Worm (Caenorhabditis elegans): Measurements from ENCODE around the gene ins-32.

The ins-32 gene

ce11 chrII:3803219-3803618 lies at the start of gene ins-32:
ins-32 (minus strand) TSS chrII:3803319.
- TF ChIP-seq ceh-18 (tag; optimal IDR thresholded peaks at IDR 0.05), result no peak
- TF ChIP-seq hlh-30 (tag; optimal IDR thresholded peaks at IDR 0.05; ENCODE audit: insufficient read depth), result no peak
- no peak for TF ChIP-seq pat-9 (tag; optimal IDR thresholded peaks at IDR 0.05)
- TF ChIP-seq ceh-19 (GFP tag; optimal IDR thresholded peaks at IDR 0.05), result no peak
- no peak for TF ChIP-seq fax-1 (tag; optimal IDR thresholded peaks at IDR 0.05)
- no peak for TF ChIP-seq pag-3 (tag; optimal IDR thresholded peaks at IDR 0.05; ENCODE audit: borderline replicate concordance)
- no peak for TF ChIP-seq K09A11.1 (tag; optimal IDR thresholded peaks at IDR 0.05; ENCODE audit: insufficient read depth)
- no peak for TF ChIP-seq unc-55 (GFP tag; optimal IDR thresholded peaks at IDR 0.05)
- TF ChIP-seq fkh-10 (GFP tag; optimal IDR thresholded peaks at IDR 0.05), result no peak
- no peak for TF ChIP-seq ahr-1 (tag; optimal IDR thresholded peaks at IDR 0.05)
- no peak for TF ChIP-seq lin-11 (tag; optimal IDR thresholded peaks at IDR 0.05)
- TF ChIP-seq madf-2 (tag; optimal IDR thresholded peaks at IDR 0.05), result no peak
- TF ChIP-seq lim-6 (tag; optimal IDR thresholded peaks at IDR 0.05), result no peak
- no peak for TF ChIP-seq T23F11.4 (GFP tag; optimal IDR thresholded peaks at IDR 0.05)

DNA sequence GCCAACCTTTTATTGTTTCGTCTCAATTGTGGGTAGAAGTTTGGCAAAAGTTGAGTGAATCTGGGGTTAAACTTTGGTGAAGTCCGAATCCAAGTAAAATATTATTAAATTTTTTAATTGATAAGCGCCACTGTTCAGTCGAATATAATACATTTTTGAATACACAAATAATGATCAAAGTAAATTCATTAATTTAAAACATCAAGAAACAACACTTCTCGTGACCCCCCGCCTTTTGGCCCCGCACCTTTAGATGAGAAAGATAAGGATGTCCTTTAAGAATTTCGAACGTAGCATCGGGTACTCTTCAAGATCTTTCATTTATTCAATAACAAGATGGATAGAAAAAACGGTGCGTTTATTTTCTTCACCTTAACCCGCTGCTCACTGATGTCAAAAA lies 49.5 kb upstream of the ins-32 start, which contains the start of gene nhr-257:
Gene nhr-257 (plus strand): TSS at position 301 of the 400 bp plus-strand sequence.
- TF ChIP-seq mec-3 (tag; optimal IDR thresholded peaks at IDR 0.05; ENCODE audit: borderline replicate concordance) (no peak), hlh-6 (tag; optimal IDR thresholded peaks at IDR 0.05) (no peak), nhr-11 (tag; optimal IDR thresholded peaks at IDR 0.05) (no peak), hlh-13 (GFP tag; optimal IDR thresholded peaks at IDR 0.05) (no peak), ceh-48 (tag; optimal IDR thresholded peaks at IDR 0.05) (no peak), pax-1 (tag; optimal IDR thresholded peaks at IDR 0.05) (no peak), tbx-7 (tag; optimal IDR thresholded peaks at IDR 0.05) (no peak), C08G9.2 (tag; optimal IDR thresholded peaks at IDR 0.05) (no peak), ets-4 (tag; optimal IDR thresholded peaks at IDR 0.05) (no peak), C38D4.7 (GFP tag; optimal IDR thresholded peaks at IDR 0.05) (no peak), sox-2 (GFP tag; IDR thresholded peaks at IDR 0.05) (no peak), ceh-31 (tag; optimal IDR thresholded peaks at IDR 0.05) (no peak), lim-6 (tag; optimal IDR thresholded peaks at IDR 0.05) (no peak), zip-5 (tag; optimal IDR thresholded peaks at IDR 0.05) (no peak), fkh-10 (GFP tag; optimal IDR thresholded peaks at IDR 0.05) (no peak), pqm-1 (tag; optimal IDR thresholded peaks at IDR 0.05) (no peak), npax-4 (tag; optimal IDR thresholded peaks at IDR 0.05) (no peak), dve-1 (tag; optimal IDR thresholded peaks at IDR 0.05) (no peak), sdc-2 (tag; optimal IDR thresholded peaks at IDR 0.05) (no peak)

- TF ChIP-seq lin-11 (tag; optimal IDR thresholded peaks at IDR 0.05), result no peak
- no peak for TF ChIP-seq K02D7.2 (tag; optimal IDR thresholded peaks at IDR 0.05)
- TF ChIP-seq odd-2 (tag; optimal IDR thresholded peaks at IDR 0.05), result no peak
- TF ChIP-seq ets-4 (tag; optimal IDR thresholded peaks at IDR 0.05), result no peak
- TF ChIP-seq F13H6.1 (tag; optimal IDR thresholded peaks at IDR 0.05), result no peak
- no peak for TF ChIP-seq C08G9.2 (tag; optimal IDR thresholded peaks at IDR 0.05)
These were observed 47.5 kb upstream of the ins-32 start, which contains the start of gene nhr-72 for ce11 chrII:3850655-3851054. nhr-72 (minus strand) TSS chrII:3850755.

DNA sequence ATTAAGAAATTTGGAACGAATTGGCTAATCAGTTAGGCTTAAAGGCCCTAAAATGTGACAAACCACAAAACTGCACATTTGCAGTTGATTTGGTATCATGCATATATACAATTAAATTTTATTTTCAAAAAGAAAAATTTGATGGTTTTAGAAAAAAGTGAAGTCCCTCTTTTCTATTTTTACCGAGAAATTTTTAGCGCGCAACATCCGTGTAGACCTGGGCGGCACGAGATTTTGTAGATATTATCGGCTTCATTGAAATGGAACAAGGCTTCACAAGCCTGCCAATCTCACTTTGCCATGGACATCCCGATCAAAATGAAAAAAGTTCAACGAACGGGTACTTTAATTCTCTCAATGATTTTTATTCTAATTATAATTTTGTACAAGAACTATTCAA lies 42.9 kb upstream of the ins-32 start, which contains the start of gene C17A2.2:
Gene C17A2.2 (plus strand): TSS at position 301 of the 400 bp plus-strand sequence.
- TF ChIP-seq hlh-6 (tag; optimal IDR thresholded peaks at IDR 0.05), result no peak
- TF ChIP-seq unc-42 (tag; optimal IDR thresholded peaks at IDR 0.05), result no peak
- no peak for TF ChIP-seq ceh-2 (tag; optimal IDR thresholded peaks at IDR 0.05)
- TF ChIP-seq nhr-11 (tag; optimal IDR thresholded peaks at IDR 0.05), result no peak
- TF ChIP-seq ets-4 (tag; optimal IDR thresholded peaks at IDR 0.05), result no peak
- TF ChIP-seq C38D4.7 (GFP tag; optimal IDR thresholded peaks at IDR 0.05), result no peak
- TF ChIP-seq K02D7.2 (tag; optimal IDR thresholded peaks at IDR 0.05), result no peak
- TF ChIP-seq ztf-16 (tag; optimal IDR thresholded peaks at IDR 0.05), result no peak
- no peak for TF ChIP-seq ahr-1 (tag; optimal IDR thresholded peaks at IDR 0.05)
- TF ChIP-seq ceh-45 (GFP tag; IDR thresholded peaks at IDR 0.05), result no peak
- no peak for TF ChIP-seq nfya-1 (tag; optimal IDR thresholded peaks at IDR 0.05)
- TF ChIP-seq T23F11.4 (GFP tag; optimal IDR thresholded peaks at IDR 0.05), result no peak
- no peak for TF ChIP-seq sox-4 (tag; optimal IDR thresholded peaks at IDR 0.05)
- no peak for TF ChIP-seq pat-9 (tag; optimal IDR thresholded peaks at IDR 0.05)
- no peak for TF ChIP-seq ceh-22 (tag; optimal IDR thresholded peaks at IDR 0.05)
- TF ChIP-seq ama-1 (optimal IDR thresholded peaks at IDR 0.05), result no peak
